Fruit fly (Drosophila melanogaster): ENCODE data around the gene AlkB.

dm6 chrX:15841346-15841745 is 17.9 kb downstream of the AlkB start:
- TF ChIP-seq EcR (GFP tag; optimal IDR thresholded peaks at IDR 0.05) (no peak), Dll (optimal IDR thresholded peaks at IDR 0.05) (no peak), CG8478 (optimal IDR thresholded peaks at IDR 0.05) (no peak), usp (GFP tag; optimal IDR thresholded peaks at IDR 0.05) (no peak), pan (optimal IDR thresholded peaks at IDR 0.05) (no peak)

Data from whole organism.